Fruit fly (Drosophila melanogaster) whole organism, embryonic: ENCODE results near the gene CG8765.

Source experiments
- Atf3 ChIP-seq: fragments of 200-800 bp; sonication (Bioruptor generic); optimal IDR thresholded peaks from 3 replicates; lab custom pipeline; 2016; ENCODE audit warnings: missing biosample characterization, missing genetic modification characterization
- Bgb ChIP-seq: fragments of 200-800 bp; sonication (Bioruptor generic); IDR thresholded peaks from 2 replicates; pipeline ENCODE4 v1.3.6; 2022; ENCODE audit warnings: missing biosample characterization, missing genetic modification characterization; ENCODE audit not compliant: partially characterized antibody
- CG10321 ChIP-seq: fragments of 200-800 bp; sonication (Bioruptor generic); IDR thresholded peaks from 2 replicates; pipeline ENCODE4 v1.3.6; 2022; ENCODE audit warnings: missing biosample characterization, missing genetic modification characterization
- CG10543 ChIP-seq: fragments of 200-800 bp; sonication (Bioruptor generic); optimal IDR thresholded peaks from 3 replicates; lab custom pipeline; 2017; ENCODE audit warnings: missing biosample characterization, mild to moderate bottlenecking, missing genetic modification characterization, moderate library complexity
- CG12219 ChIP-seq: fragments of 200-800 bp; sonication (Bioruptor generic); optimal IDR thresholded peaks from 3 replicates; lab custom pipeline; 2018; ENCODE audit warnings: missing biosample characterization, mild to moderate bottlenecking, missing genetic modification characterization
- CG13624 ChIP-seq: fragments of 200-800 bp; sonication (Bioruptor generic); optimal IDR thresholded peaks from 2 replicates; lab custom pipeline; 2016; ENCODE audit warnings: missing biosample characterization, missing genetic modification characterization
- CG14441 ChIP-seq: fragments of 200-800 bp; sonication (Bioruptor generic); IDR thresholded peaks from 2 replicates; pipeline ENCODE4 v1.3.6; 2022; ENCODE audit warnings: missing biosample characterization, missing genetic modification characterization
- CG1529 ChIP-seq: fragments of 200-800 bp; sonication (Bioruptor generic); optimal IDR thresholded peaks from 3 replicates; lab custom pipeline; 2018; ENCODE audit warnings: missing biosample characterization, missing genetic modification characterization
- CG1603 ChIP-seq: fragments of 200-800 bp; sonication (Bioruptor generic); optimal IDR thresholded peaks from 2 replicates; lab custom pipeline; 2019; ENCODE audit warnings: missing biosample characterization, mild to moderate bottlenecking, missing genetic modification characterization, moderate library complexity
- CG16815 ChIP-seq: fragments of 200-800 bp; sonication (Bioruptor generic); optimal IDR thresholded peaks from 3 replicates; lab custom pipeline; 2017; ENCODE audit warnings: missing biosample characterization, mild to moderate bottlenecking, missing genetic modification characterization
- CG18599 ChIP-seq: fragments of 200-800 bp; sonication (Bioruptor generic); optimal IDR thresholded peaks from 3 replicates; lab custom pipeline; 2017; ENCODE audit warnings: missing biosample characterization, missing genetic modification characterization, mild to moderate bottlenecking, moderate library complexity, missing genetic modification reagents
- CG2116 ChIP-seq: fragments of 200-800 bp; sonication (Bioruptor generic); optimal IDR thresholded peaks from 3 replicates; lab custom pipeline; 2018; ENCODE audit warnings: missing biosample characterization, mild to moderate bottlenecking, missing genetic modification characterization
- CG4360 ChIP-seq: fragments of 200-800 bp; sonication (Bioruptor generic); IDR thresholded peaks from 2 replicates; pipeline ENCODE4 v1.3.6; 2022; ENCODE audit warnings: missing biosample characterization, missing genetic modification characterization
- CG6791 ChIP-seq: fragments of 200-800 bp; sonication (Bioruptor generic); IDR thresholded peaks from 3 replicates; pipeline ENCODE4 v1.3.6; 2022; ENCODE audit warnings: missing biosample characterization, missing genetic modification characterization; ENCODE audit not compliant: partially characterized antibody
- CG7271 ChIP-seq: fragments of 200-800 bp; sonication (Bioruptor generic); optimal IDR thresholded peaks from 2 replicates; lab custom pipeline; 2018; ENCODE audit warnings: missing biosample characterization, mild to moderate bottlenecking, missing genetic modification characterization, moderate library complexity
- CG8281 ChIP-seq: fragments of 200-800 bp; sonication (Bioruptor generic); optimal IDR thresholded peaks from 2 replicates; lab custom pipeline; 2018; ENCODE audit warnings: missing biosample characterization, mild to moderate bottlenecking, missing genetic modification characterization, moderate library complexity
- CG8478 ChIP-seq: fragments of >200 bp; optimal IDR thresholded peaks from 2 replicates; lab custom pipeline; 2018
- CoRest ChIP-seq: fragments of 200-800 bp; sonication (Bioruptor generic); optimal IDR thresholded peaks from 3 replicates; lab custom pipeline; 2018; ENCODE audit warnings: missing biosample characterization, mild to moderate bottlenecking, missing genetic modification characterization, moderate library complexity
- Dip2 ChIP-seq: fragments of 200-800 bp; sonication (Bioruptor generic); IDR thresholded peaks from 2 replicates; pipeline ENCODE4 v1.3.6; 2022; ENCODE audit warnings: missing biosample characterization, missing genetic modification characterization
- Dip3 ChIP-seq: fragments of 200-800 bp; sonication (Bioruptor generic); optimal IDR thresholded peaks from 3 replicates; lab custom pipeline; 2016; ENCODE audit warnings: missing biosample characterization, missing genetic modification characterization
- E2f2 ChIP-seq: fragments of 200-800 bp; sonication (Bioruptor generic); IDR thresholded peaks from 2 replicates; pipeline ENCODE4 v1.3.6; 2022; ENCODE audit warnings: missing biosample characterization, missing genetic modification characterization
- Ets97D ChIP-seq: fragments of 200-800 bp; sonication (Bioruptor generic); optimal IDR thresholded peaks from 3 replicates; lab custom pipeline; 2016; ENCODE audit warnings: missing biosample characterization, missing genetic modification characterization
- Nf-YA ChIP-seq: fragments of 200-800 bp; sonication (Bioruptor generic); IDR thresholded peaks from 2 replicates; pipeline ENCODE4 v1.3.6; 2022; ENCODE audit warnings: missing biosample characterization, missing genetic modification characterization
- Nf-YC ChIP-seq: fragments of 200-800 bp; optimal IDR thresholded peaks from 3 replicates; lab custom pipeline; 2019; ENCODE audit warnings: missing biosample characterization, mild to moderate bottlenecking, missing genetic modification characterization, moderate library complexity
- Pdp1 ChIP-seq, 2 experiments: fragments of 200-800 bp; sonication (Bioruptor generic); optimal IDR thresholded peaks; 3 replicates each; lab custom pipeline; 2016; ENCODE audit warnings: missing biosample characterization in 2 of 2, missing genetic modification characterization in 2 of 2, mild to moderate bottlenecking in 1 of 2, moderate library complexity in 1 of 2
- Ptx1 ChIP-seq: fragments of 200-800 bp; sonication (Bioruptor generic); IDR thresholded peaks from 2 replicates; pipeline ENCODE4 v1.3.6; 2022; ENCODE audit warnings: missing biosample characterization, missing genetic modification characterization
- cg ChIP-seq: fragments of 200-800 bp; sonication (Bioruptor generic); optimal IDR thresholded peaks from 3 replicates; lab custom pipeline; 2019; ENCODE audit warnings: missing biosample characterization, mild to moderate bottlenecking, missing genetic modification characterization, moderate library complexity
- chinmo ChIP-seq: fragments of 200-800 bp; sonication (Bioruptor generic); IDR thresholded peaks from 4 replicates; pipeline ENCODE4 v1.3.6; 2022; ENCODE audit warnings: missing biosample characterization, missing genetic modification characterization; ENCODE audit not compliant: partially characterized antibody
- chm ChIP-seq: fragments of 200-800 bp; sonication (Bioruptor generic); IDR thresholded peaks from 2 replicates; pipeline ENCODE4 v1.3.6; 2022; ENCODE audit warnings: missing biosample characterization, missing genetic modification characterization
- crol ChIP-seq: fragments of 200-800 bp; sonication (Bioruptor generic); IDR thresholded peaks from 2 replicates; pipeline ENCODE4 v1.3.6; 2022; ENCODE audit warnings: missing biosample characterization, missing genetic modification characterization
- dm ChIP-seq: fragments of 200-800 bp; sonication (Bioruptor generic); optimal IDR thresholded peaks from 3 replicates; lab custom pipeline; 2016; ENCODE audit warnings: missing biosample characterization, missing genetic modification characterization
- ewg ChIP-seq: fragments of 200-800 bp; sonication (Bioruptor generic); optimal IDR thresholded peaks from 3 replicates; lab custom pipeline; 2017; ENCODE audit warnings: mild to moderate bottlenecking, missing biosample characterization, missing genetic modification reagents, missing genetic modification characterization
- fd102C ChIP-seq: fragments of 200-800 bp; sonication (Bioruptor generic); optimal IDR thresholded peaks from 2 replicates; lab custom pipeline; 2018; ENCODE audit warnings: missing biosample characterization, mild to moderate bottlenecking, missing genetic modification characterization, moderate library complexity
- fd64A ChIP-seq: fragments of 200-800 bp; sonication (Bioruptor generic); optimal IDR thresholded peaks from 3 replicates; lab custom pipeline; 2018; ENCODE audit warnings: missing biosample characterization, mild to moderate bottlenecking, missing genetic modification characterization
- gcm ChIP-seq: fragments of 200-800 bp; sonication (Bioruptor generic); optimal IDR thresholded peaks from 2 replicates; lab custom pipeline; 2019; ENCODE audit warnings: missing biosample characterization, mild to moderate bottlenecking, missing genetic modification characterization, moderate library complexity
- gcm2 ChIP-seq: fragments of 200-800 bp; sonication (Bioruptor generic); optimal IDR thresholded peaks from 2 replicates; lab custom pipeline; 2016; ENCODE audit warnings: missing biosample characterization, missing genetic modification characterization
- gro ChIP-seq: fragments of 200-800 bp; sonication (Bioruptor generic); optimal IDR thresholded peaks from 2 replicates; lab custom pipeline; 2016; ENCODE audit warnings: missing biosample characterization, missing genetic modification characterization
- kni ChIP-seq: fragments of 200-800 bp; sonication (Bioruptor generic); optimal IDR thresholded peaks from 3 replicates; lab custom pipeline; 2017; ENCODE audit warnings: mild to moderate bottlenecking, missing biosample characterization, missing genetic modification reagents, missing genetic modification characterization
- nerfin-1 ChIP-seq: fragments of 200-800 bp; sonication (Bioruptor generic); optimal IDR thresholded peaks from 3 replicates; lab custom pipeline; 2019; ENCODE audit warnings: missing biosample characterization, mild to moderate bottlenecking, missing genetic modification characterization, moderate library complexity
- nom ChIP-seq: fragments of 200-800 bp; sonication (Bioruptor generic); optimal IDR thresholded peaks from 2 replicates; lab custom pipeline; 2017; ENCODE audit warnings: missing biosample characterization, missing genetic modification characterization, mild to moderate bottlenecking, moderate library complexity, missing genetic modification reagents
- oc ChIP-seq: fragments of 200-800 bp; sonication (Bioruptor generic); optimal IDR thresholded peaks from 2 replicates; lab custom pipeline; 2018; ENCODE audit warnings: missing biosample characterization, mild to moderate bottlenecking, missing genetic modification characterization, moderate library complexity
- p53 ChIP-seq: fragments of 200-800 bp; sonication (Bioruptor generic); optimal IDR thresholded peaks from 2 replicates; lab custom pipeline; 2016; ENCODE audit warnings: missing biosample characterization, missing genetic modification characterization
- sd ChIP-seq: fragments of 200-800 bp; sonication (Bioruptor generic); optimal IDR thresholded peaks from 3 replicates; lab custom pipeline; 2018; ENCODE audit warnings: missing biosample characterization, mild to moderate bottlenecking, missing genetic modification characterization, moderate library complexity
- sens ChIP-seq: fragments of 200-800 bp; sonication (Bioruptor generic); peaks from one replicate; lab custom pipeline; 2016; ENCODE audit warnings: missing biosample characterization, missing genetic modification characterization
- sima ChIP-seq: fragments of 200-800 bp; sonication (Bioruptor generic); optimal IDR thresholded peaks from 2 replicates; lab custom pipeline; 2016; ENCODE audit warnings: missing biosample characterization, missing genetic modification characterization
- so ChIP-seq: fragments of 200-800 bp; sonication (Bioruptor generic); IDR thresholded peaks from 3 replicates; pipeline ENCODE4 v1.3.6; 2022; ENCODE audit warnings: missing biosample characterization, missing genetic modification characterization
- tgo ChIP-seq: fragments of 200-800 bp; sonication (Bioruptor generic); IDR thresholded peaks from 3 replicates; pipeline ENCODE4 v1.3.6; 2022; ENCODE audit warnings: missing biosample characterization, missing genetic modification characterization
- ttk ChIP-seq: fragments of 200-800 bp; sonication (Bioruptor generic); IDR thresholded peaks from 2 replicates; pipeline ENCODE4 v2.1.2; 2022; ENCODE audit warnings: missing biosample characterization, missing genetic modification characterization
- vvl ChIP-seq: fragments of 200-800 bp; sonication (Bioruptor generic); IDR thresholded peaks from 2 replicates; pipeline ENCODE4 v1.3.6; 2022; ENCODE audit warnings: missing biosample characterization, missing genetic modification characterization
- zen ChIP-seq: fragments of 200-800 bp; sonication (Bioruptor generic); optimal IDR thresholded peaks from 3 replicates; lab custom pipeline; 2018; ENCODE audit warnings: missing biosample characterization, mild to moderate bottlenecking, missing genetic modification characterization, moderate library complexity

Gene CG8765

DNA sequence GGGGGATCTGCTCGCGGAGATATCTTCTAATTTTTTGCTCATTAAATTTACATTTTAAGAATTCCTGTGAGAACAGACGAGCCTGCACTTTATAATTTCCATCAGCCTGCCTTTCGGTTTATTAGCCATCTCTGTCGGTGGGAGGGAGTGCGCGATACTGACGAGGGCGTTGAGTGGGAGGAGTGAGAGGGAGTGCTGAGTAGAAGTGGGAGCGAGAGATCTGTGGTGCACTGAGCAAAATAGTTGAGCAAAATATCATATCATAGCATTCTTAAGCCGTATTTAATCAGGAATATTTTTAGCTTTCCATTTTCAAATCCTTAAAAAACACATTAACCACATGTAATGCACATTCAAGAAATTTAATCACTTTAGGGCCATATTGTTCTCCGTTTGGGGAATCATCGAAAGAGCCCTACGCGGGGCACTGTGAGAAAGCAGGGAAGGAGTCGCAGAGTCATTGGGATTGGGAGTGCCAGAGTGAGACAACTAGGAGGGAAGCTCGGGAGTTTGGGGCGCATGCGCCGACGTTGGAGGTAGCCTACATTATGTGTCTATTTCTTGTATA lies 22.0 kb downstream of the CG8765 start (continued):
- peak; percentile 67 for TF ChIP-seq sens (GFP tag; lab: Kevin White, UChicago)
- TF ChIP-seq CG6791 (GFP tag; lab: Robert Waterston, UW), result no peak
- peak; percentile 36; the same call in 1 of the 2 replicates for TF ChIP-seq Ptx1 (GFP tag; lab: Robert Waterston, UW)
- TF ChIP-seq so (GFP tag; lab: Robert Waterston, UW), result no peak
- TF ChIP-seq chinmo (GFP tag; lab: Robert Waterston, UW), result no peak
- no peak for TF ChIP-seq CG16815 (GFP tag; lab: Kevin White, UChicago)
- TF ChIP-seq CG13624 (GFP tag; lab: Kevin White, UChicago), result no peak
- TF ChIP-seq CG14441 (GFP tag; lab: Robert Waterston, UW), result 0 out of 2 replicates have a peak, but pooled peaks have one; percentile 9
- TF ChIP-seq Dip3 (GFP tag; lab: Kevin White, UChicago), result no peak
- peak; percentile 34; the same call in 1 of the 3 replicates for TF ChIP-seq tgo (GFP tag; lab: Robert Waterston, UW)
- no peak for TF ChIP-seq CG8281 (tag; lab: Kevin White, UChicago)
- no peak for TF ChIP-seq sima
- TF ChIP-seq ttk (GFP tag; lab: Robert Waterston, UW), result no peak
- TF ChIP-seq CG2116 (GFP tag; lab: Kevin White, UChicago), result no peak
- TF ChIP-seq p53 (GFP tag; lab: Kevin White, UChicago), result no peak
- TF ChIP-seq CG10543, result no peak
- no peak for TF ChIP-seq Pdp1 (GFP tag; optimal IDR thresholded peaks at IDR 0.05; lab: Kevin White, UChicago)
- no peak for TF ChIP-seq Atf3 (GFP tag; lab: Kevin White, UChicago)
- TF ChIP-seq CG18599 (GFP tag; lab: Kevin White, UChicago), result peak; percentile 26
- TF ChIP-seq dm (GFP tag; lab: Kevin White, UChicago), result no peak
- TF ChIP-seq E2f2 (GFP tag; lab: Robert Waterston, UW), result no peak
- no peak for TF ChIP-seq CG1529 (GFP tag; lab: Kevin White, UChicago)
- no peak for TF ChIP-seq fd102C (GFP tag; lab: Kevin White, UChicago)
- no peak for TF ChIP-seq gro
- no peak for TF ChIP-seq CG12219 (GFP tag; lab: Kevin White, UChicago)
- TF ChIP-seq CG7271 (tag; lab: Kevin White, UChicago), result no peak
- TF ChIP-seq CG1603, result no peak
- no peak for TF ChIP-seq Dip2
- TF ChIP-seq chm (GFP tag; lab: Robert Waterston, UW), result no peak
- no peak for TF ChIP-seq vvl (GFP tag; lab: Robert Waterston, UW)
- TF ChIP-seq, all 482 proteins: peak for 23

DNA sequence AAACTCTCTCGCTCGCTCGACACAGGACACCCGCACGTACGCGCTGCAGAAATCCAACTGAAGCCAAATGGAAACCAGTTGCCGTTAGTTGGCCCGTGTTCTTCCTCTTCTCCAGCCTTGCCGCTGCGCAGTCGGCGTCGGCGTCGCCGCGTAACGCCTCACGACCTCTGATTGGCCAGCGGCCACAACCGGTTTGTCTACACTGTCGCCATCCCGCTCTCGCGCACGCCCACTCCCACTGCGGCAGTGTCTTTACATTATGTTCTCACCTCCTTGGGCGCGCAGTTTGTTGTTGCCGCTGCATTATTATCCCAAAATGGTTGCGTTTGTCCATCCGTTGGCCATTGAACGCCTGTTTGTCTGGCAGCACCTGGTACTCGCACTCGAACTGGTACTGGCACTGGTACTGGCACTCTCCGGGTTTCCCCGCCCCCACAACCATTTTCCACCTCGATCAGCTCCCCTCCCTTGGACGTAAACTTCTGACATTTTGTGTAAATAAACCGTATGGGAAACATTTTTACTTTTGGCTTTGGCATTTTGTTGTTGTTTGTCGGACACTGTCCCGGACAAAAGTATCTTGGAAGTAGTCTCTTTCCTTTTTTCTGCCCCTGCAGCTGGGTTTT lies 23.4 kb downstream of the CG8765 start, which contains the start of gene tey:
Gene tey (minus strand): TSS at position 500 of the 626 bp plus-strand sequence.
- peak; percentile 19 for TF ChIP-seq cg (GFP tag; lab: Kevin White, UChicago)
- no peak for TF ChIP-seq kni (GFP tag; lab: Kevin White, UChicago)
- peak; percentile 91 for TF ChIP-seq Nf-YA (GFP tag; lab: Robert Waterston, UW)
- peak; percentile 99 for TF ChIP-seq Nf-YC (tag; lab: Kevin White, UChicago)
- no peak for TF ChIP-seq CG16815 (GFP tag; lab: Kevin White, UChicago)
- TF ChIP-seq oc (tag; lab: Kevin White, UChicago), result no peak
- TF ChIP-seq crol (GFP tag; lab: Robert Waterston, UW), result peak; percentile 75
- TF ChIP-seq Ets97D (GFP tag; lab: Kevin White, UChicago), result peak; percentile 0
- no peak for TF ChIP-seq sd (tag; lab: Kevin White, UChicago)
- peak; percentile 29 for TF ChIP-seq zen
- TF ChIP-seq Bgb, result peak; percentile 16; the same call in 1 of the 2 replicates
- peak; percentile 22 for TF ChIP-seq CoRest (tag; lab: Kevin White, UChicago)
- no peak for TF ChIP-seq fd64A (GFP tag; lab: Kevin White, UChicago)
- TF ChIP-seq gcm2 (GFP tag; lab: Kevin White, UChicago), result no peak
- peak; percentile 27 for TF ChIP-seq nerfin-1 (tag; lab: Kevin White, UChicago)
- peak; percentile 12 for TF ChIP-seq nom
- TF ChIP-seq CG4360 (GFP tag; lab: Robert Waterston, UW), result peak; percentile 94
- peak; percentile 64 for TF ChIP-seq ewg (GFP tag; lab: Kevin White, UChicago)
- TF ChIP-seq gcm, result peak; percentile 43
- TF ChIP-seq CG8478 (lab: Kevin White, UChicago), result peak; percentile 69
- TF ChIP-seq CG10321, result peak; percentile 96
